Worm (Caenorhabditis elegans) whole organism, mixed stage, embryonic: ENCODE measurements around the gene srt-7.

Source experiments
- M03D4.4 ChIP-seq: sonication (generic microtip); optimal IDR thresholded peaks from 2 replicates; lab custom pipeline; 2017; ENCODE audit warnings: mild to moderate bottlenecking, missing genetic modification characterization, missing compliant biosample characterization
- blmp-1 ChIP-seq: fragments of 150-350 bp; optimal IDR thresholded peaks from 2 replicates; lab custom pipeline; 2014; ENCODE audit warnings: missing biosample characterization, missing genetic modification characterization
- ceh-39 ChIP-seq: fragments of 150-350 bp; optimal IDR thresholded peaks from 2 replicates; lab custom pipeline; 2014; ENCODE audit warnings: missing biosample characterization, missing genetic modification characterization
- ceh-43 ChIP-seq: fragments of 200-800 bp; sonication (Bioruptor generic); optimal IDR thresholded peaks from 2 replicates; lab custom pipeline; 2018; ENCODE audit warnings: mild to moderate bottlenecking, missing genetic modification characterization, moderate library complexity, missing compliant biosample characterization
- ceh-83 ChIP-seq: fragments of 200-800 bp; sonication (Bioruptor generic); optimal IDR thresholded peaks from 2 replicates; lab custom pipeline; 2018; ENCODE audit warnings: mild to moderate bottlenecking, missing genetic modification characterization, missing compliant biosample characterization
- ces-1 ChIP-seq: fragments of 150-350 bp; optimal IDR thresholded peaks from 2 replicates; lab custom pipeline; 2014; ENCODE audit warnings: missing biosample characterization, missing genetic modification reagents, missing genetic modification characterization
- drap-1 ChIP-seq: fragments of 200-800 bp; sonication (Bioruptor generic); optimal IDR thresholded peaks from 3 replicates; lab custom pipeline; 2018; ENCODE audit warnings: mild to moderate bottlenecking, missing genetic modification characterization, missing compliant biosample characterization
- elt-1 ChIP-seq: sonication (generic microtip); optimal IDR thresholded peaks from 2 replicates; lab custom pipeline; 2017; ENCODE audit warnings: missing genetic modification characterization, mild to moderate bottlenecking, missing compliant biosample characterization, antibody characterized with exemption, moderate library complexity, borderline replicate concordance; ENCODE audit not compliant: insufficient read depth
- elt-3 ChIP-seq: fragments of 150-350 bp; optimal IDR thresholded peaks from 2 replicates; lab custom pipeline; 2014; ENCODE audit warnings: missing biosample characterization, missing genetic modification characterization
- flh-1 ChIP-seq: fragments of 200-800 bp; sonication (Bioruptor generic); optimal IDR thresholded peaks from 2 replicates; lab custom pipeline; 2018; ENCODE audit warnings: mild to moderate bottlenecking, missing genetic modification characterization, moderate library complexity, missing compliant biosample characterization
- hlh-1 ChIP-seq: fragments of 150-350 bp; optimal IDR thresholded peaks from 2 replicates; lab custom pipeline; 2014; ENCODE audit warnings: missing biosample characterization, missing genetic modification reagents, missing genetic modification characterization
- lin-13 ChIP-seq: fragments of 150-350 bp; optimal IDR thresholded peaks from 2 replicates; lab custom pipeline; 2014; ENCODE audit warnings: missing biosample characterization, missing genetic modification characterization
- lin-32 ChIP-seq: fragments of 200-800 bp; sonication (Bioruptor generic); optimal IDR thresholded peaks from 2 replicates; lab custom pipeline; 2018; ENCODE audit warnings: mild to moderate bottlenecking, missing genetic modification characterization, missing compliant biosample characterization
- lsy-2 ChIP-seq: fragments of 150-350 bp; optimal IDR thresholded peaks from 2 replicates; lab custom pipeline; 2014; ENCODE audit warnings: missing biosample characterization, missing genetic modification characterization
- mab-5 ChIP-seq: fragments of 150-350 bp; optimal IDR thresholded peaks from 2 replicates; lab custom pipeline; 2014; ENCODE audit warnings: missing biosample characterization, missing genetic modification characterization
- mls-2 ChIP-seq: sonication (generic microtip); optimal IDR thresholded peaks from 2 replicates; lab custom pipeline; 2016; ENCODE audit warnings: mild to moderate bottlenecking, missing genetic modification characterization, moderate library complexity, missing compliant biosample characterization
- nhr-12 ChIP-seq: fragments of 150-350 bp; optimal IDR thresholded peaks from 2 replicates; lab custom pipeline; 2014; ENCODE audit warnings: missing biosample characterization, missing genetic modification characterization
- nhr-2 ChIP-seq: fragments of 150-350 bp; optimal IDR thresholded peaks from 2 replicates; lab custom pipeline; 2014; ENCODE audit warnings: missing biosample characterization, missing genetic modification characterization
- nhr-28 ChIP-seq: fragments of 150-350 bp; optimal IDR thresholded peaks from 2 replicates; lab custom pipeline; 2014; ENCODE audit warnings: missing biosample characterization, missing genetic modification characterization
- nhr-76 ChIP-seq: sonication (generic microtip); optimal IDR thresholded peaks from 2 replicates; lab custom pipeline; 2017; ENCODE audit warnings: missing biosample characterization, missing genetic modification characterization
- pha-4 ChIP-seq: fragments of 150-350 bp; optimal IDR thresholded peaks from 2 replicates; lab custom pipeline; 2018; ENCODE audit warnings: missing biosample characterization, missing genetic modification reagents, missing genetic modification characterization
- sem-2 ChIP-seq: fragments of 200-800 bp; sonication (Bioruptor generic); optimal IDR thresholded peaks from 2 replicates; lab custom pipeline; 2018; ENCODE audit warnings: mild to moderate bottlenecking, missing genetic modification characterization, missing compliant biosample characterization
- snpc-4 ChIP-seq: fragments of 150-350 bp; optimal IDR thresholded peaks from 2 replicates; lab custom pipeline; 2014; ENCODE audit warnings: missing biosample characterization, missing genetic modification characterization
- sptf-1 ChIP-seq: sonication (generic microtip); optimal IDR thresholded peaks from 2 replicates; lab custom pipeline; 2017; ENCODE audit warnings: mild to moderate bottlenecking, missing genetic modification characterization, moderate library complexity, missing compliant biosample characterization
- tbx-8 ChIP-seq: fragments of 200-800 bp; sonication (Bioruptor generic); optimal IDR thresholded peaks from 2 replicates; lab custom pipeline; 2018; ENCODE audit warnings: mild to moderate bottlenecking, missing genetic modification characterization, moderate library complexity, missing compliant biosample characterization
- unc-120 ChIP-seq: sonication (generic microtip); optimal IDR thresholded peaks from 2 replicates; lab custom pipeline; 2017; ENCODE audit warnings: missing genetic modification characterization, missing compliant biosample characterization; ENCODE audit not compliant: poor library complexity, severe bottlenecking
- unc-39 ChIP-seq: fragments of 150-350 bp; optimal IDR thresholded peaks from 2 replicates; lab custom pipeline; 2014; ENCODE audit warnings: missing biosample characterization, missing genetic modification characterization
- zip-8 ChIP-seq: fragments of 150-350 bp; optimal IDR thresholded peaks from 2 replicates; lab custom pipeline; 2014; ENCODE audit warnings: missing biosample characterization, missing genetic modification characterization
- ztf-11 ChIP-seq: fragments of 150-350 bp; optimal IDR thresholded peaks from 2 replicates; lab custom pipeline; 2014; ENCODE audit warnings: missing biosample characterization, missing genetic modification characterization

srt-7 gene

ce11 chrV:3121743-3122142, 40.2 kb downstream of the srt-7 start, which contains the start of gene srt-56:
srt-56 (minus strand) TSS chrV:3121843.
- TF ChIP-seq sem-2 (no peak), mls-2 (tag; lab: Kevin White, UChicago) (no peak), tbx-8 (GFP tag; lab: Kevin White, UChicago) (no peak), mab-5 (tag; lab: Kevin White, UChicago) (no peak), sptf-1 (tag; lab: Kevin White, UChicago) (no peak), elt-1 (tag; lab: Kevin White, UChicago) (no peak), flh-1 (GFP tag; lab: Kevin White, UChicago) (no peak), lin-32 (GFP tag; lab: Kevin White, UChicago) (no peak), hlh-1 (tag; lab: Kevin White, UChicago) (no peak), ceh-39 (tag; lab: Kevin White, UChicago) (no peak), M03D4.4 (no peak), pha-4 (no peak), nhr-76 (no peak), lsy-2 (tag; lab: Kevin White, UChicago) (no peak), snpc-4 (tag; lab: Kevin White, UChicago) (no peak), lin-13 (tag; lab: Kevin White, UChicago) (no peak), unc-120 (tag; lab: Kevin White, UChicago) (no peak), nhr-2 (tag; lab: Kevin White, UChicago) (no peak), blmp-1 (no peak), elt-3 (tag; lab: Kevin White, UChicago) (no peak)
- TF ChIP-seq, all 35 proteins: peak for 0

- TF ChIP-seq drap-1 (GFP tag; lab: Kevin White, UChicago): no peak
- TF ChIP-seq nhr-2 (tag; lab: Kevin White, UChicago): no peak
- TF ChIP-seq pha-4: no peak
- no peak for TF ChIP-seq blmp-1
- TF ChIP-seq tbx-8 (GFP tag; lab: Kevin White, UChicago): no peak
- no peak for TF ChIP-seq ces-1 (GFP tag; lab: Kevin White, UChicago)
- no peak for TF ChIP-seq nhr-76
- no peak for TF ChIP-seq mls-2 (tag; lab: Kevin White, UChicago)
- no peak for TF ChIP-seq sptf-1 (tag; lab: Kevin White, UChicago)
- TF ChIP-seq ceh-83: no peak
- no peak for TF ChIP-seq unc-120 (tag; lab: Kevin White, UChicago)
- no peak for TF ChIP-seq elt-1 (tag; lab: Kevin White, UChicago)
- no peak for TF ChIP-seq nhr-28 (tag; lab: Kevin White, UChicago)
- no peak for TF ChIP-seq sem-2
- no peak for TF ChIP-seq mab-5 (tag; lab: Kevin White, UChicago)
- TF ChIP-seq elt-3 (tag; lab: Kevin White, UChicago): no peak
- TF ChIP-seq zip-8 (tag; lab: Kevin White, UChicago): no peak
These were observed 40.8 kb downstream of the srt-7 start for ce11 chrV:3122403-3122802.

- TF ChIP-seq ztf-11 (tag; lab: Kevin White, UChicago): no peak
- no peak for TF ChIP-seq ceh-43
- no peak for TF ChIP-seq flh-1 (GFP tag; lab: Kevin White, UChicago)
- no peak for TF ChIP-seq M03D4.4
- no peak for TF ChIP-seq sptf-1 (tag; lab: Kevin White, UChicago)
- TF ChIP-seq elt-1 (tag; lab: Kevin White, UChicago): no peak
- no peak for TF ChIP-seq nhr-76
- TF ChIP-seq, all 35 proteins: peak for 0
These were observed 43.3 kb downstream of the srt-7 start, which contains the start of gene Y73C8C.12 for ce11 chrV:3124912-3125311. Y73C8C.12 (plus strand) TSS chrV:3125212.

- TF ChIP-seq nhr-76: no peak
- no peak for TF ChIP-seq elt-1 (tag; lab: Kevin White, UChicago)
- TF ChIP-seq, all 35 proteins: peak for 0
These were observed 46.1 kb downstream of the srt-7 start, which contains the start of gene Y73C8C.10 for ce11 chrV:3127670-3128069. Y73C8C.10 (minus strand) TSS chrV:3127770.

ce11 chrV:3128803-3129202, 47.2 kb downstream of the srt-7 start, which contains the start of gene tat-6:
tat-6 (plus strand) TSS chrV:3129103.
- TF ChIP-seq unc-39 (tag; lab: Kevin White, UChicago) (no peak), snpc-4 (tag; lab: Kevin White, UChicago) (no peak), lsy-2 (tag; lab: Kevin White, UChicago) (no peak), nhr-12 (tag; lab: Kevin White, UChicago) (no peak), ceh-43 (no peak), elt-3 (tag; lab: Kevin White, UChicago) (no peak)
